Fruit fly (Drosophila melanogaster) Kc167 (cell line): Measurements from ENCODE around the gene anchor.

Experiments used
- Sin3A ChIP-seq: fragments of >200 bp; optimal IDR thresholded peaks from 2 replicates; lab custom pipeline; 2018; ENCODE audit warnings: missing external identifiers
- h ChIP-seq: fragments of >200 bp; optimal IDR thresholded peaks from 3 replicates; lab custom pipeline; 2018; ENCODE audit warnings: missing external identifiers
- psq ChIP-seq: fragments of >200 bp; optimal IDR thresholded peaks from 2 replicates; lab custom pipeline; 2017; ENCODE audit warnings: missing external identifiers

DNA sequence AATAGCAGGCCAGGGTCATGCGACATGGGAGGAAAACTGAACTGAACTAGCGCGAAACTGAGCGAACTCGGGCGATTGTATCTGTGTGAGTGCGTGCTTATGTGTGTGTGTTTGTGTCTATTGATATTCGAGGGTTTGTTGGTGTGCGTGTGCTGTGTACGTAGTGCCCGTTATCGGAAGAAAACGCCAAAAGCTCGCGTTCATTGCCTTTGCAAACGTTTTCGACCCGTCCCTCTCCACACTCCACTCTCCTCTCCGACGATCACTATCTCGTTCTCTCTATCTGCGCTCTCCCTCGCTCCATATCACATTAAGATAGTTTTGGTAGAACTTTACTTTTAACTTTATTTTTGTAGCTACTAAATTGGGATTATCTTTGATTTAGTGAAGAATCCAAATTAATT, 4.7 kb upstream of the anchor start:
- TF ChIP-seq psq (lab: Kevin White, UChicago) (no peak), Sin3A (lab: Kevin White, UChicago) (no peak), h (lab: Kevin White, UChicago) (no peak)
